Worm (Caenorhabditis elegans) whole organism, L4 larva: Measurements from ENCODE around the gene srg-10.

Experiments
- ceh-28 ChIP-seq: fragments of 150-350 bp; optimal IDR thresholded peaks from 2 replicates; lab custom pipeline; 2014; ENCODE audit warnings: missing biosample characterization, missing genetic modification reagents, missing genetic modification characterization
- fkh-10 ChIP-seq: fragments of 150-350 bp; optimal IDR thresholded peaks from 2 replicates; lab custom pipeline; 2014; ENCODE audit warnings: missing biosample characterization, missing genetic modification reagents, missing genetic modification characterization
- ztf-11 ChIP-seq: fragments of 150-350 bp; optimal IDR thresholded peaks from 2 replicates; lab custom pipeline; 2014; ENCODE audit warnings: missing biosample characterization, missing genetic modification characterization
- ztf-7 ChIP-seq: fragments of 150-350 bp; optimal IDR thresholded peaks from 2 replicates; lab custom pipeline; 2014; ENCODE audit warnings: missing biosample characterization, missing genetic modification characterization

DNA sequence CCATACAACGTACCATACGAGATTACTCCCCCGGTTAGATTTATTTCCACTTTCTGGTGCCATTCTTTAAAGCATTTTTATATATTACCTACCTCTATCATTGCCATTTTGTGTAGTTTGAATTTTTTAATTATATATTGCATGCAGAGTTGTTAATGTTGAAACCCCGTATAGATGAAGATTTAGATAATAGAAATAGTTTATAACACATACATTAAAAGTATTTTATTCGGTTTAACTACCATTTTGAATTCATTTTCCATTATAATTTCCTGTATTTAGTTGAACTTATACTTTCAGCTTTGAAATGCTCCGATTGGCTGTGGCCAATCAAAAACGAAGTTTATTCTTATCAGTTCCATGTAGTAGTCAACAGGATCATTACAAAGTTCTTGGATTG lies 20.3 kb downstream of the srg-10 start, which contains the start of gene dnj-18:
- no peak for TF ChIP-seq ztf-7 (tag; lab: Kevin White, UChicago)
- TF ChIP-seq ceh-28 (tag; lab: Kevin White, UChicago), result no peak
- TF ChIP-seq fkh-10 (GFP tag; lab: Kevin White, UChicago), result no peak
- no peak for TF ChIP-seq ztf-11 (tag; lab: Kevin White, UChicago)
